Worm (Caenorhabditis elegans): ENCODE results near the gene cyp-34A2.

- TF ChIP-seq lin-11 (tag; optimal IDR thresholded peaks at IDR 0.05) (no peak), skn-1 (tag; optimal IDR thresholded peaks at IDR 0.05) (peak; percentile 75), lsy-2 (tag; optimal IDR thresholded peaks at IDR 0.05) (no peak), unc-39 (tag; optimal IDR thresholded peaks at IDR 0.05) (no peak), ztf-4 (tag; optimal IDR thresholded peaks at IDR 0.05) (no peak), blmp-1 (tag; optimal IDR thresholded peaks at IDR 0.05; ENCODE audit: insufficient read depth) (no peak)
Measured at ce11 chrV:15298597-15298996, 7.7 kb upstream of the cyp-34A2 start, which contains the start of gene cpr-3.
